Fruit fly (Drosophila melanogaster) ovary, adult (tissue): ENCODE data around the gene cry.

Source experiments
- CG17801 ChIP-seq: fragments of 200-800 bp; optimal IDR thresholded peaks from 2 replicates; lab custom pipeline; 2019; ENCODE audit warnings: missing biosample characterization, mild to moderate bottlenecking, missing genetic modification characterization, moderate library complexity; ENCODE audit not compliant: partially characterized antibody

cry gene

dm6 chr3R:19211778-19212177 lies at the start of gene cry:
Gene cry, plus strand, starts transcription at chr3R:19212154.
- peak; percentile 97 for TF ChIP-seq CG17801 (GFP tag; lab: Kevin White, UChicago)

- TF ChIP-seq CG17801 (GFP tag; lab: Kevin White, UChicago): peak; percentile 83
Observed at dm6 chr3R:19163972-19164819, 47.8 kb upstream of the cry start, which contains the start of gene sqz. Gene sqz, plus strand, starts transcription at chr3R:19164211.

dm6 chr3R:19164873-19165456 lies 47.0 kb upstream of the cry start:
- TF ChIP-seq CG17801 (GFP tag; lab: Kevin White, UChicago): peak; percentile 3

dm6 chr3R:19165620-19166055 lies 46.3 kb upstream of the cry start:
- peak; percentile 75 for TF ChIP-seq CG17801 (GFP tag; lab: Kevin White, UChicago)

- TF ChIP-seq CG17801 (GFP tag; lab: Kevin White, UChicago): no peak
Observed at dm6 chr3R:19166077-19166778, 45.7 kb upstream of the cry start.

dm6 chr3R:19167521-19167920 lies 44.4 kb upstream of the cry start:
- TF ChIP-seq CG17801 (GFP tag; lab: Kevin White, UChicago): peak; percentile 60

- TF ChIP-seq CG17801 (GFP tag; lab: Kevin White, UChicago): no peak
Observed at dm6 chr3R:19174512-19174911, 37.4 kb upstream of the cry start.

dm6 chr3R:19176700-19177099 lies 35.3 kb upstream of the cry start, which contains the start of gene CG14282:
Gene CG14282, plus strand, starts transcription at chr3R:19177000.
- TF ChIP-seq CG17801 (GFP tag; lab: Kevin White, UChicago): no peak

- no peak for TF ChIP-seq CG17801 (GFP tag; lab: Kevin White, UChicago)
Observed at dm6 chr3R:19180263-19180893, 31.6 kb upstream of the cry start, which contains the start of the genes CG5555 and myd. Gene CG5555, minus strand, starts transcription at chr3R:19180538. Gene myd, plus strand, starts transcription at chr3R:19180659.

dm6 chr3R:19181214-19181613 lies 30.7 kb upstream of the cry start:
- no peak for TF ChIP-seq CG17801 (GFP tag; lab: Kevin White, UChicago)

- no peak for TF ChIP-seq CG17801 (GFP tag; lab: Kevin White, UChicago)
Observed at dm6 chr3R:19182848-19183247, 29.1 kb upstream of the cry start.

- no peak for TF ChIP-seq CG17801 (GFP tag; lab: Kevin White, UChicago)
Observed at dm6 chr3R:19187717-19188149, 24.2 kb upstream of the cry start.

- no peak for TF ChIP-seq CG17801 (GFP tag; lab: Kevin White, UChicago)
Observed at dm6 chr3R:19190020-19190419, 21.9 kb upstream of the cry start.

- peak; percentile 47 for TF ChIP-seq CG17801 (GFP tag; lab: Kevin White, UChicago)
Observed at dm6 chr3R:19212545-19213176, 707 bp downstream of the cry start.
